Worm (Caenorhabditis elegans) whole organism, young adult: ENCODE results near the gene pqn-39.

Experiments
- B0261.1 ChIP-seq: sonication (generic microtip); optimal IDR thresholded peaks from 2 replicates; lab custom pipeline; 2016; ENCODE audit warnings: mild to moderate bottlenecking, missing genetic modification characterization, moderate library complexity, missing compliant biosample characterization
- K12H6.12 ChIP-seq: fragments of 200-800 bp; sonication (Bioruptor generic); optimal IDR thresholded peaks from 2 replicates; lab custom pipeline; 2018; ENCODE audit warnings: mild to moderate bottlenecking, missing genetic modification characterization, missing compliant biosample characterization
- T26A5.8 ChIP-seq: sonication (generic microtip); optimal IDR thresholded peaks from 2 replicates; lab custom pipeline; 2016; ENCODE audit warnings: missing genetic modification characterization, missing compliant biosample characterization
- Y53G8AR.9 ChIP-seq: fragments of 200-800 bp; sonication (Bioruptor generic); conservative IDR thresholded peaks from 2 replicates; pipeline ENCODE4 v1.3.6; 2022; ENCODE audit warnings: missing genetic modification reagents, missing genetic modification characterization, missing compliant biosample characterization
- Y56A3A.18 ChIP-seq: fragments of 200-800 bp; sonication (Bioruptor generic); IDR thresholded peaks from 2 replicates; pipeline ENCODE4 v1.3.6; 2022; ENCODE audit warnings: missing genetic modification reagents, missing genetic modification characterization, missing compliant biosample characterization
- akir-1 ChIP-seq: fragments of 200-800 bp; sonication (Bioruptor generic); optimal IDR thresholded peaks from 2 replicates; lab custom pipeline; 2018; ENCODE audit warnings: mild to moderate bottlenecking, missing genetic modification characterization, moderate library complexity, missing compliant biosample characterization
- athp-1 ChIP-seq: sonication (generic microtip); optimal IDR thresholded peaks from 2 replicates; lab custom pipeline; 2017; ENCODE audit warnings: mild to moderate bottlenecking, missing genetic modification characterization, missing compliant biosample characterization
- attf-5 ChIP-seq: fragments of 200-800 bp; sonication (Bioruptor generic); optimal IDR thresholded peaks from 2 replicates; lab custom pipeline; 2018; ENCODE audit warnings: mild to moderate bottlenecking, missing genetic modification characterization, missing compliant biosample characterization
- attf-6 ChIP-seq: fragments of 200-800 bp; sonication (Bioruptor generic); IDR thresholded peaks from 2 replicates; pipeline ENCODE4 v1.3.6; 2022; ENCODE audit warnings: missing genetic modification reagents, missing genetic modification characterization, missing compliant biosample characterization
- cebp-1 ChIP-seq, 2 experiments: fragments of 200-800 bp in 1 of 2; sonication (Bioruptor generic) in 1 of 2; sonication (generic microtip) in 1 of 2; IDR thresholded peaks in 1 of 2; optimal IDR thresholded peaks in 1 of 2; 2 replicates each; pipeline versions ENCODE4 v1.3.6 to Lab custom; 2017 to 2022; ENCODE audit warnings: missing compliant biosample characterization in 2 of 2, missing genetic modification characterization in 2 of 2, mild to moderate bottlenecking in 1 of 2, missing genetic modification reagents in 1 of 2, moderate library complexity in 1 of 2
- ceh-40 ChIP-seq: fragments of 200-800 bp; sonication (Bioruptor generic); IDR thresholded peaks from 2 replicates; pipeline ENCODE4 v1.3.6; 2022; ENCODE audit warnings: missing genetic modification characterization, missing compliant biosample characterization
- ceh-91 ChIP-seq: fragments of 200-800 bp; sonication (Bioruptor generic); IDR thresholded peaks from 2 replicates; pipeline ENCODE4 v1.3.6; 2022; ENCODE audit warnings: missing genetic modification reagents, missing genetic modification characterization, missing compliant biosample characterization
- dpff-1 ChIP-seq: sonication (generic microtip); optimal IDR thresholded peaks from 2 replicates; lab custom pipeline; 2017; ENCODE audit warnings: mild to moderate bottlenecking, missing genetic modification characterization, missing compliant biosample characterization
- hlh-12 ChIP-seq: sonication (generic microtip); optimal IDR thresholded peaks from 2 replicates; lab custom pipeline; 2016; ENCODE audit warnings: missing genetic modification characterization, missing compliant biosample characterization
- lag-1 ChIP-seq: fragments of 200-800 bp; sonication (Bioruptor generic); IDR thresholded peaks from 2 replicates; pipeline ENCODE4 v1.3.6; 2022; ENCODE audit warnings: missing genetic modification reagents, missing genetic modification characterization, missing compliant biosample characterization
- let-607 ChIP-seq, 2 experiments: fragments of 200-800 bp in 1 of 2; sonication (Bioruptor generic) in 1 of 2; sonication (generic microtip) in 1 of 2; optimal IDR thresholded peaks; 2 replicates each; lab custom pipeline; 2016 to 2018; ENCODE audit warnings: mild to moderate bottlenecking in 2 of 2, missing compliant biosample characterization in 2 of 2, missing genetic modification characterization in 2 of 2, moderate library complexity in 2 of 2, missing genotype in 1 of 2
- lin-40 ChIP-seq: sonication (generic microtip); optimal IDR thresholded peaks from 2 replicates; lab custom pipeline; 2016; ENCODE audit warnings: missing genetic modification characterization, mild to moderate bottlenecking, missing compliant biosample characterization, missing genotype, missing genetic modification reagents
- madf-6 ChIP-seq: fragments of 200-800 bp; sonication (Bioruptor generic); IDR thresholded peaks from 2 replicates; pipeline ENCODE4 v1.3.6; 2022; ENCODE audit warnings: missing genetic modification reagents, missing genetic modification characterization, missing compliant biosample characterization
- nhr-80 ChIP-seq: sonication (generic microtip); optimal IDR thresholded peaks from 2 replicates; lab custom pipeline; 2016; ENCODE audit warnings: missing genetic modification characterization, missing compliant biosample characterization
- nhr-90 ChIP-seq: sonication (generic microtip); optimal IDR thresholded peaks from 2 replicates; lab custom pipeline; 2016; ENCODE audit warnings: missing genotype, mild to moderate bottlenecking, missing genetic modification characterization, missing compliant biosample characterization
- rpc-1 ChIP-seq, 2 experiments: fragments of 150-350 bp in 1 of 2; sonication (generic microtip) in 1 of 2; optimal IDR thresholded peaks; 2 replicates each; lab custom pipeline; 2014 to 2018; ENCODE audit warnings: missing biosample characterization in 1 of 2, missing genetic modification characterization in 1 of 2, missing genetic modification reagents in 1 of 2, missing genotype in 1 of 2
- sdz-38 ChIP-seq: sonication (generic microtip); optimal IDR thresholded peaks from 2 replicates; lab custom pipeline; 2016; ENCODE audit warnings: missing genotype, missing genetic modification characterization, missing compliant biosample characterization
- sea-2 ChIP-seq: fragments of 200-800 bp; sonication (Bioruptor generic); IDR thresholded peaks from 2 replicates; pipeline ENCODE4 v1.3.6; 2022; ENCODE audit warnings: missing genetic modification characterization, missing compliant biosample characterization
- snpc-3.4 ChIP-seq: sonication (generic microtip); optimal IDR thresholded peaks from 2 replicates; lab custom pipeline; 2017; ENCODE audit warnings: missing genetic modification characterization, mild to moderate bottlenecking, missing compliant biosample characterization, antibody characterized with exemption, moderate library complexity, missing genotype, missing genetic modification reagents
- snpc-4 ChIP-seq, 5 experiments: fragments of 150-350 bp in 1 of 5; sonication (generic microtip) in 4 of 5; optimal IDR thresholded peaks; 2 replicates each; lab custom pipeline; 2014 to 2018; ENCODE audit warnings: missing genetic modification characterization in 5 of 5, missing biosample characterization in 3 of 5, antibody characterized with exemption in 2 of 5, mild to moderate bottlenecking in 2 of 5, missing compliant biosample characterization in 2 of 5, missing genotype in 2 of 5, moderate library complexity in 2 of 5, missing genetic modification reagents in 1 of 5
- sptf-2 ChIP-seq: fragments of 200-800 bp; sonication (Bioruptor generic); optimal IDR thresholded peaks from 2 replicates; lab custom pipeline; 2018; ENCODE audit warnings: mild to moderate bottlenecking, missing genetic modification characterization, missing compliant biosample characterization
- unc-62 ChIP-seq: fragments of 150-350 bp; optimal IDR thresholded peaks from 2 replicates; lab custom pipeline; 2014; ENCODE audit warnings: missing biosample characterization, missing genetic modification reagents, missing genetic modification characterization
- ztf-18 ChIP-seq: sonication (generic microtip); optimal IDR thresholded peaks from 2 replicates; lab custom pipeline; 2016; ENCODE audit warnings: missing genotype, mild to moderate bottlenecking, missing genetic modification characterization, missing compliant biosample characterization
- ztf-25 ChIP-seq: fragments of 200-800 bp; sonication (Bioruptor generic); IDR thresholded peaks from 2 replicates; pipeline ENCODE4 v1.3.6; 2022; ENCODE audit warnings: missing genetic modification reagents, missing genetic modification characterization, missing compliant biosample characterization
- ztf-28 ChIP-seq: fragments of 200-800 bp; sonication (Bioruptor generic); IDR thresholded peaks from 2 replicates; pipeline ENCODE4 v1.3.6; 2022; ENCODE audit warnings: missing genetic modification reagents, missing genetic modification characterization, missing compliant biosample characterization

The pqn-39 gene

DNA sequence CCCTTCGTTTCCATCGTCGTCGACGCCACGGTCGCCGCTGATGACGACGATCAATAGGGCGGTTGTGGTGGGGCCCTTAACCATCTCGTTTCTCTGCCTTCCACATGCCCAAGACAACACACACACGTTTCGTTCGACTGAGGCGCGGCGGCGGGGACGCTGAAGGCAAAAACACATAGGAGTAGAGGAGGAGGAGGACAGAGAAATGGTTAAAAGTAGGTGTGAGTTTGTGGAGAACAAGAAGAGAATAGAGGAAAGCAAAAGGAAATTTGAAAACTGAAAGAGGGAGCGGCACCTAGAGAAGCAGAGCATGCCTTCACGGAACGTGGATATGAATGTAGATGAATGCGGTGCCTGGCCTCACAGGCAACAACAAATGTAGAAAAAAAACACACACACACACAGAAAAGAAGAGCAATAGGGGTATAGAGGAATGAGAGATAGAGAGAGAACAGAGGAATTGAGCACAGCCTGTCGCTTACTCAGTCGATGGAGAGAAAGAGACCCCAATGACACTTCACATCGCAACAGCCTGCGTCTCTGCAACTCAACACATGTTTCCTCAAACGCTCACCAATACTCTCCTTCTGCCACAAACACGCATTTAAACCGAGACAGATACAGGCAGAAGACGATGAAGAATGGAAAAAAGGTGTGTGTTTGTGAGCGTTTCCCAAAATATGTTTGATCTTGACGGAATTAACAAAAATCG, 937 bp upstream of the pqn-39 start (continued):
- TF ChIP-seq snpc-3.4 (tag; lab: Kevin White, UChicago): no peak
- no peak for TF ChIP-seq madf-6 (GFP tag; lab: Robert Waterston, UW)
- no peak for TF ChIP-seq ceh-91 (GFP tag; lab: Robert Waterston, UW)
- peak; percentile 83 for TF ChIP-seq lin-40
- peak; percentile 56 for TF ChIP-seq unc-62 (GFP tag; lab: Kevin White, UChicago)
- no peak for TF ChIP-seq snpc-4 (GFP tag; optimal IDR thresholded peaks at IDR 0.05; lab: Kevin White, UChicago)
- TF ChIP-seq snpc-4 (tag; optimal IDR thresholded peaks at IDR 0.05; lab: Kevin White, UChicago): peak in 3 of 4 experiments; percentile 12 to 59 (median 55)
- TF ChIP-seq let-607 (tag; optimal IDR thresholded peaks at IDR 0.05; lab: Kevin White, UChicago): peak in 1 of 2 experiments; percentile 59
- TF ChIP-seq attf-5 (GFP tag; lab: Kevin White, UChicago): peak; percentile 82
- peak; percentile 97 for TF ChIP-seq K12H6.12 (tag; lab: Kevin White, UChicago)
- TF ChIP-seq lag-1 (GFP tag; lab: Robert Waterston, UW): no peak
- TF ChIP-seq ztf-18: peak; percentile 58
- 0 out of 2 replicates have a peak, but pooled peaks have one; percentile 12 for TF ChIP-seq Y56A3A.18 (GFP tag; lab: Robert Waterston, UW)

DNA sequence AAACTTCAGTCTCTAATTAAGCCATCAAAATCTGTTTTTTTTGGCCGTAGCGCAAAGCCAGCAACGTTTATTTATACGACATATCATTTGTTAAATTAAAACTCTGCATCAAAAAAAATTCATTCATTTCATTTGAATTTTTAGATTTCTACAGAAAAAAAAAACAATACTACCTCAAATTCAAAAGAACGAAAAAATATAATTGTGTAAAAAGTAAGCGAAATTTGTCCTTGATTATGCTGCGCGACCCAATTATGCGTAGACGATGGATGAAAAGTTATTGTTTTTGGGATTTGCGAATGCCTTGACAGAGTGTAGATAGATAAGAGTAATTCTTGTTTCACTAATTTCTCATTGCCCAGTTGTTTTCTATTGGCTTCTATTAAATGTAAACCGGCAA, 5.3 kb downstream of the pqn-39 start, which contains the start of gene F48F7.3:
Gene F48F7.3, plus strand, starts transcription at position 301 of the 400 bp plus-strand sequence.
- no peak for TF ChIP-seq attf-5 (GFP tag; lab: Kevin White, UChicago)
- no peak for TF ChIP-seq akir-1 (GFP tag; lab: Kevin White, UChicago)

DNA sequence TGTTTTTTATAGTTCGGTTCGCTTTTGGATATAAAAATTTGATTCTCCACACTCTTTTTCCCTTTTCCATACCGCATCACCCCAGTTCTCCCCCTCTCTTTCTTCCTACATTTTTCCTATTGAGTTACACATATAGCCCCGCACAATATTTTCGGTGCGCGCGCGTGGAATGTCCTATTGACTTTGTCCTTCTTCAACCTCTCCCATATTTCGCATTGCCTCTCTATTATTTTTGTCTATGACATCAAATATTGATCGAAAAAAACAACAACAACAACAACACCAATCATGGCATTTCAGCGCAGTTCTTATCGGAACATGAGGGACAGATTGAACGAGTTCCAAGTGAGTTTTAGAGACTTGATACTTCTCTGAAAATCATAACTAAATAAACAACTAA, 8.6 kb downstream of the pqn-39 start, which contains the start of gene syx-2:
Gene syx-2, plus strand, starts transcription at position 301 of the 400 bp plus-strand sequence.
- TF ChIP-seq ztf-25 (GFP tag; lab: Robert Waterston, UW) (no peak), rpc-1 (optimal IDR thresholded peaks at IDR 0.05; lab: Kevin White, UChicago) (no peak), rpc-1 (tag; optimal IDR thresholded peaks at IDR 0.05; lab: Kevin White, UChicago) (no peak), nhr-90 (no peak), hlh-12 (tag; lab: Kevin White, UChicago) (no peak), sea-2 (GFP tag; lab: Robert Waterston, UW) (no peak), ztf-28 (GFP tag; lab: Robert Waterston, UW) (no peak), dpff-1 (tag; lab: Kevin White, UChicago) (no peak), sdz-38 (no peak), T26A5.8 (no peak), sptf-2 (no peak), lin-40 (no peak), athp-1 (tag; lab: Kevin White, UChicago) (no peak), ceh-91 (GFP tag; lab: Robert Waterston, UW) (no peak), ceh-40 (GFP tag; lab: Robert Waterston, UW) (no peak)
- TF ChIP-seq, all 124 proteins: peak for 0

DNA sequence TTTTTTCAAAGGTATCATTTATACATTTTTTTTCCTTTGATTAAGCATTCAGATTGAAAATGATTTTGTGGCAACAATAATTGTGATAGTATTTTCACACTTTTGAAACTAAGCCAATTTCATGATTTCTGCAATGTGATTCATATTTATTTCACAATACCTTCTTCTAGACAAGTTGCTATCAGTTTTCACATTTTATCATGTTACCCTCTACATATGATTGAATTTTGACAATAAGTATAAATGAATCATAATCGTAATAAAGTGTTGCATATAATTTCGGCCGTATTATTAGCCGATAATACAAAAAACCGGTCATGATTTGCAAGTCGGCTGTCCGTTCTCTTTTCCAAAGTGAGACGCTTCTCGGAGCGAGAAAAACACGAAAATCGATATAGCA, 9.1 kb downstream of the pqn-39 start:
- peak; percentile 45; the same call in 1 of the 2 replicates for TF ChIP-seq cebp-1 (GFP tag; IDR thresholded peaks at IDR 0.05; lab: Robert Waterston, UW)
- peak; percentile 71 for TF ChIP-seq cebp-1 (tag; optimal IDR thresholded peaks at IDR 0.05; lab: Kevin White, UChicago)
- TF ChIP-seq snpc-3.4 (tag; lab: Kevin White, UChicago): no peak
- TF ChIP-seq nhr-80 (tag; lab: Kevin White, UChicago): peak; percentile 25

DNA sequence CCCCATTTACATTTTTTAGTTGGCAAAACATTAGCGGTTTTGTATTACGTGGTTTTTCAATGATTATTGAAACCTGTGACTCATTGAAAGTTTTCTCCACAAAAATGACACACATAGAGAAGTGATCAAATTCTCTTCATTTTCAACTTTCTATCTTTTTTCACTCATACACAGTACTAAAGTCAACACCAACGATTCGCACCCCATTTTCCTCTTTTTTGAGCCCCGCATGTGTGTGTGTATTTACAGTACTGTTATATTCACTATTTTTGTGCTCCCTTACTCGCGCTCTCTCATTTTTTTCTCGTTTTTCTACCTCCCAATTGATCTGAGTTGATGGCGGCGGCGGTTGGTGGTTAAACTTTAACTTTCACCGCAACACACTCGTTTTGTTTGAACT, 10.0 kb downstream of the pqn-39 start:
- no peak for TF ChIP-seq B0261.1
- TF ChIP-seq sea-2 (GFP tag; lab: Robert Waterston, UW): no peak
- no peak for TF ChIP-seq madf-6 (GFP tag; lab: Robert Waterston, UW)
- TF ChIP-seq attf-6 (GFP tag; lab: Robert Waterston, UW): no peak
- no peak for TF ChIP-seq ceh-40 (GFP tag; lab: Robert Waterston, UW)
- no peak for TF ChIP-seq Y53G8AR.9 (GFP tag; lab: Robert Waterston, UW)
- TF ChIP-seq, all 124 proteins: peak for 0
